ENCODE assay signal across 1 fruit fly cellular context in genomic region chr3R:13453955-13454354, dm6.
TF ChIP-seq lines count a peak whose summit lies in the region.

No protein-coding gene starts in this region.

TF ChIP-seq in whole organism, embryonic, 481 proteins besides CTCF, POLR2A, EP300 and RAD21 (continued from another document):
- TF ChIP-seq knrl (GFP tag; IDR thresholded peaks at IDR 0.05; lab: Robert Waterston, UW; ENCODE audit: partially characterized antibody) (no peak), CG32772 (GFP tag; IDR thresholded peaks at IDR 0.05; lab: Robert Waterston, UW) (peak; percentile 63), CG13775 (GFP tag; optimal IDR thresholded peaks at IDR 0.05; lab: Kevin White, UChicago) (peak; percentile 40), Stat92E (GFP tag; optimal IDR thresholded peaks at IDR 0.05; lab: Kevin White, UChicago) (no peak), dan (GFP tag; IDR thresholded peaks at IDR 0.05; lab: Robert Waterston, UW) (no peak), Fer3 (tag; optimal IDR thresholded peaks at IDR 0.05; lab: Kevin White, UChicago) (peak; percentile 83), esg (GFP tag; conservative IDR thresholded peaks at IDR 0.05; lab: Robert Waterston, UW) (peak; percentile 74), Fer2 (tag; optimal IDR thresholded peaks at IDR 0.05; lab: Kevin White, UChicago) (no peak), Taf1 (GFP tag; IDR thresholded peaks at IDR 0.05; lab: Robert Waterston, UW) (peak; percentile 87), Xrp1 (GFP tag; IDR thresholded peaks at IDR 0.05; lab: Robert Waterston, UW) (peak; percentile 73), zf30C (GFP tag; optimal IDR thresholded peaks at IDR 0.05; lab: Kevin White, UChicago) (no peak), tin (GFP tag; optimal IDR thresholded peaks at IDR 0.05; lab: Kevin White, UChicago) (peak; percentile 46), CG8388 (GFP tag; optimal IDR thresholded peaks at IDR 0.05; lab: Kevin White, UChicago) (peak; percentile 61), CG2116 (GFP tag; optimal IDR thresholded peaks at IDR 0.05; lab: Kevin White, UChicago) (no peak), gem (tag; optimal IDR thresholded peaks at IDR 0.05; lab: Kevin White, UChicago) (peak; percentile 87), CG12071 (GFP tag; optimal IDR thresholded peaks at IDR 0.05; lab: Kevin White, UChicago) (peak; percentile 11), CG9817 (tag; optimal IDR thresholded peaks at IDR 0.05; lab: Kevin White, UChicago) (peak; percentile 71), CG33557 (GFP tag; optimal IDR thresholded peaks at IDR 0.05; lab: Kevin White, UChicago) (no peak), pfk (GFP tag; optimal IDR thresholded peaks at IDR 0.05; lab: Kevin White, UChicago) (no peak), CG4854 (GFP tag; optimal IDR thresholded peaks at IDR 0.05; lab: Kevin White, UChicago) (peak; percentile 53), dm (GFP tag; optimal IDR thresholded peaks at IDR 0.05; lab: Kevin White, UChicago) (no peak), salm (tag; optimal IDR thresholded peaks at IDR 0.05; lab: Kevin White, UChicago) (peak; percentile 43), Gsc (GFP tag; IDR thresholded peaks at IDR 0.05; lab: Robert Waterston, UW) (no peak), Hr78 (GFP tag; optimal IDR thresholded peaks at IDR 0.05; lab: Kevin White, UChicago) (peak in 1 of 2 experiments; percentile 50), CG14965 (GFP tag; optimal IDR thresholded peaks at IDR 0.05; lab: Kevin White, UChicago; ENCODE audit: borderline replicate concordance) (no peak), Atf-2 (GFP tag; optimal IDR thresholded peaks at IDR 0.05; lab: Kevin White, UChicago) (peak; percentile 39), Mes4 (GFP tag; optimal IDR thresholded peaks at IDR 0.05; lab: Kevin White, UChicago) (no peak), fd96Cb (tag; optimal IDR thresholded peaks at IDR 0.05; lab: Kevin White, UChicago) (peak; percentile 65), CG17385 (GFP tag; optimal IDR thresholded peaks at IDR 0.05; lab: Kevin White, UChicago) (peak; percentile 60), CG18619 (GFP tag; optimal IDR thresholded peaks at IDR 0.05; lab: Kevin White, UChicago) (peak; percentile 64), pzg (GFP tag; optimal IDR thresholded peaks at IDR 0.05; lab: Kevin White, UChicago) (no peak), CG8290 (GFP tag; optimal IDR thresholded peaks at IDR 0.05; lab: Kevin White, UChicago) (no peak), CG8290 (tag; optimal IDR thresholded peaks at IDR 0.05; lab: Kevin White, UChicago) (no peak), CG2129 (GFP tag; IDR thresholded peaks at IDR 0.05; lab: Robert Waterston, UW; ENCODE audit: partially characterized antibody) (no peak), CG18764 (GFP tag; optimal IDR thresholded peaks at IDR 0.05; lab: Kevin White, UChicago) (no peak), CG8089 (GFP tag; optimal IDR thresholded peaks at IDR 0.05; lab: Kevin White, UChicago) (no peak), CG9797 (GFP tag; optimal IDR thresholded peaks at IDR 0.05; lab: Kevin White, UChicago) (no peak), CG11398 (GFP tag; optimal IDR thresholded peaks at IDR 0.05; lab: Kevin White, UChicago) (peak; percentile 22), twi (tag; optimal IDR thresholded peaks at IDR 0.05; lab: Kevin White, UChicago) (peak; percentile 10), jigr1 (GFP tag; IDR thresholded peaks at IDR 0.05; lab: Robert Waterston, UW) (0 out of 3 replicates have a peak, but pooled peaks have one; percentile 22), ewg (GFP tag; optimal IDR thresholded peaks at IDR 0.05; lab: Kevin White, UChicago) (peak; percentile 27), row (GFP tag; IDR thresholded peaks at IDR 0.05; lab: Robert Waterston, UW) (peak; percentile 81), CG13894 (tag; optimal IDR thresholded peaks at IDR 0.05; lab: Kevin White, UChicago) (peak; percentile 44), rib (GFP tag; IDR thresholded peaks at IDR 0.05; lab: Robert Waterston, UW) (peak; percentile 56), unpg (GFP tag; optimal IDR thresholded peaks at IDR 0.05; lab: Kevin White, UChicago) (peak; percentile 82), CG4282 (GFP tag; optimal IDR thresholded peaks at IDR 0.05; lab: Kevin White, UChicago) (no peak), Hey (tag; optimal IDR thresholded peaks at IDR 0.05; lab: Kevin White, UChicago) (no peak), CG1603 (tag; optimal IDR thresholded peaks at IDR 0.05; lab: Kevin White, UChicago) (no peak), oc (tag; optimal IDR thresholded peaks at IDR 0.05; lab: Kevin White, UChicago) (peak; percentile 56), ken (GFP tag; IDR thresholded peaks at IDR 0.05; lab: Robert Waterston, UW) (peak; percentile 61; the same call in 2 of the 3 replicates), CG10267 (tag; optimal IDR thresholded peaks at IDR 0.05; lab: Kevin White, UChicago) (peak; percentile 68), CG11093 (GFP tag; IDR thresholded peaks at IDR 0.05; lab: Robert Waterston, UW) (0 out of 3 replicates have a peak, but pooled peaks have one; percentile 24)
TF ChIP-seq in whole organism, embryonic: peak in this region for 278.
